Fruit fly (Drosophila melanogaster) whole organism, embryonic: Measurements from ENCODE around the gene Nse1.

Experiments
- Blimp-1 ChIP-seq: fragments of 200-800 bp; sonication (Bioruptor generic); optimal IDR thresholded peaks from 3 replicates; lab custom pipeline; 2018; ENCODE audit warnings: missing biosample characterization, missing genetic modification characterization, mild to moderate bottlenecking, moderate library complexity, missing genetic modification reagents
- C15 ChIP-seq: fragments of 200-800 bp; sonication (Bioruptor generic); IDR thresholded peaks from 3 replicates; pipeline ENCODE4 v1.3.6; 2022; ENCODE audit warnings: missing biosample characterization, missing genetic modification characterization
- CG10147 ChIP-seq: fragments of 200-800 bp; sonication (Bioruptor generic); optimal IDR thresholded peaks from 2 replicates; lab custom pipeline; 2019; ENCODE audit warnings: missing biosample characterization, mild to moderate bottlenecking, missing genetic modification characterization, moderate library complexity
- CG10267 ChIP-seq: fragments of 200-800 bp; sonication (Bioruptor generic); optimal IDR thresholded peaks from 2 replicates; lab custom pipeline; 2018; ENCODE audit warnings: missing biosample characterization, mild to moderate bottlenecking, missing genetic modification characterization, moderate library complexity
- CG10366 ChIP-seq: fragments of 200-800 bp; sonication (Bioruptor generic); IDR thresholded peaks from 2 replicates; pipeline ENCODE4 v1.3.6; 2022; ENCODE audit warnings: missing biosample characterization, missing genetic modification characterization
- CG11085 ChIP-seq: fragments of 200-800 bp; sonication (Bioruptor generic); IDR thresholded peaks from 2 replicates; pipeline ENCODE4 v1.3.6; 2022; ENCODE audit warnings: missing biosample characterization, missing genetic modification characterization
- CG11504 ChIP-seq: fragments of 200-800 bp; sonication (Bioruptor generic); optimal IDR thresholded peaks from 3 replicates; lab custom pipeline; 2019; ENCODE audit warnings: missing biosample characterization, mild to moderate bottlenecking, missing genetic modification characterization, moderate library complexity
- CG13424 ChIP-seq: fragments of 200-800 bp; sonication (Bioruptor generic); optimal IDR thresholded peaks from 2 replicates; lab custom pipeline; 2019; ENCODE audit warnings: missing biosample characterization, mild to moderate bottlenecking, missing genetic modification characterization, moderate library complexity
- CG13624 ChIP-seq: fragments of 200-800 bp; sonication (Bioruptor generic); optimal IDR thresholded peaks from 2 replicates; lab custom pipeline; 2016; ENCODE audit warnings: missing biosample characterization, missing genetic modification characterization
- CG30403 ChIP-seq: fragments of 200-800 bp; sonication (Bioruptor generic); optimal IDR thresholded peaks from 3 replicates; lab custom pipeline; 2016; ENCODE audit warnings: missing biosample characterization, missing genetic modification characterization
- CG31224 ChIP-seq: fragments of 200-800 bp; sonication (Bioruptor generic); IDR thresholded peaks from 2 replicates; pipeline ENCODE4 v1.3.6; 2022; ENCODE audit warnings: missing biosample characterization, missing genetic modification characterization
- CG31441 ChIP-seq: fragments of 200-800 bp; sonication (Bioruptor generic); IDR thresholded peaks from 2 replicates; pipeline ENCODE4 v1.3.6; 2022; ENCODE audit warnings: missing biosample characterization, missing genetic modification characterization
- CG34224 ChIP-seq: fragments of 200-800 bp; sonication (Bioruptor generic); IDR thresholded peaks from 3 replicates; pipeline ENCODE4 v1.3.6; 2022; ENCODE audit warnings: missing biosample characterization, missing genetic modification characterization; ENCODE audit not compliant: partially characterized antibody
- CG6813 ChIP-seq: fragments of 200-800 bp; sonication (Bioruptor generic); optimal IDR thresholded peaks from 2 replicates; lab custom pipeline; 2017; ENCODE audit warnings: missing biosample characterization, missing genetic modification characterization, mild to moderate bottlenecking, moderate library complexity, missing genetic modification reagents
- CG7556 ChIP-seq: fragments of 200-800 bp; sonication (Bioruptor generic); optimal IDR thresholded peaks from 2 replicates; lab custom pipeline; 2017; ENCODE audit warnings: missing biosample characterization, mild to moderate bottlenecking, missing genetic modification characterization
- CG9817 ChIP-seq: fragments of 200-800 bp; sonication (Bioruptor generic); optimal IDR thresholded peaks from 2 replicates; lab custom pipeline; 2018; ENCODE audit warnings: missing biosample characterization, mild to moderate bottlenecking, missing genetic modification characterization, moderate library complexity
- Dek ChIP-seq: fragments of 200-800 bp; sonication (Bioruptor generic); optimal IDR thresholded peaks from 3 replicates; lab custom pipeline; 2019; ENCODE audit warnings: missing biosample characterization, mild to moderate bottlenecking, missing genetic modification characterization, moderate library complexity
- Drgx ChIP-seq: fragments of 200-800 bp; sonication (Bioruptor generic); IDR thresholded peaks from 2 replicates; pipeline ENCODE4 v1.3.6; 2022; ENCODE audit warnings: missing biosample characterization, missing genetic modification characterization
- E2f1 ChIP-seq: fragments of 200-800 bp; sonication (Bioruptor generic); IDR thresholded peaks from 2 replicates; pipeline ENCODE4 v1.3.6; 2022; ENCODE audit warnings: missing biosample characterization, missing genetic modification characterization
- HLHmδ ChIP-seq: fragments of 200-800 bp; sonication (Bioruptor generic); optimal IDR thresholded peaks from 2 replicates; lab custom pipeline; 2018; ENCODE audit warnings: missing biosample characterization, mild to moderate bottlenecking, missing genetic modification characterization, moderate library complexity
- Hr3 ChIP-seq: fragments of 200-800 bp; sonication (Bioruptor generic); optimal IDR thresholded peaks from 3 replicates; lab custom pipeline; 2016; ENCODE audit warnings: missing biosample characterization, missing genetic modification characterization
- Hr39 ChIP-seq: fragments of >200 bp; optimal IDR thresholded peaks from 2 replicates; lab custom pipeline; 2017
- Hr51 ChIP-seq, 2 experiments: fragments of 200-800 bp; sonication (Bioruptor generic); optimal IDR thresholded peaks; 2 replicates in 1 of 2; 3 replicates in 1 of 2; lab custom pipeline; 2016 to 2018; ENCODE audit warnings: missing biosample characterization in 2 of 2, missing genetic modification characterization in 2 of 2, mild to moderate bottlenecking in 1 of 2, moderate library complexity in 1 of 2
- Oli ChIP-seq: fragments of 200-800 bp; sonication (Bioruptor generic); optimal IDR thresholded peaks from 2 replicates; lab custom pipeline; 2018; ENCODE audit warnings: missing biosample characterization, mild to moderate bottlenecking, missing genetic modification characterization, moderate library complexity
- Opbp ChIP-seq: fragments of 200-800 bp; sonication (Bioruptor generic); IDR thresholded peaks from 3 replicates; pipeline ENCODE4 v1.3.6; 2022; ENCODE audit warnings: missing biosample characterization, missing genetic modification characterization; ENCODE audit not compliant: partially characterized antibody
- Poxn ChIP-seq: fragments of 200-800 bp; sonication (Bioruptor generic); IDR thresholded peaks from 2 replicates; pipeline ENCODE4 v1.3.6; 2022; ENCODE audit warnings: missing biosample characterization, missing genetic modification characterization
- Sox102F ChIP-seq: fragments of 200-800 bp; sonication (Bioruptor generic); optimal IDR thresholded peaks from 2 replicates; lab custom pipeline; 2018; ENCODE audit warnings: missing biosample characterization, mild to moderate bottlenecking, missing genetic modification characterization, moderate library complexity
- Xbp1 ChIP-seq: fragments of 200-800 bp; sonication (Bioruptor generic); optimal IDR thresholded peaks from 3 replicates; lab custom pipeline; 2016; ENCODE audit warnings: missing biosample characterization, mild to moderate bottlenecking, missing genetic modification characterization
- cato ChIP-seq: fragments of 200-800 bp; sonication (Bioruptor generic); optimal IDR thresholded peaks from 2 replicates; lab custom pipeline; 2016; ENCODE audit warnings: missing biosample characterization, missing genetic modification characterization, borderline replicate concordance
- chinmo ChIP-seq: fragments of 200-800 bp; sonication (Bioruptor generic); IDR thresholded peaks from 4 replicates; pipeline ENCODE4 v1.3.6; 2022; ENCODE audit warnings: missing biosample characterization, missing genetic modification characterization; ENCODE audit not compliant: partially characterized antibody
- crc ChIP-seq: fragments of 200-800 bp; sonication (Bioruptor generic); optimal IDR thresholded peaks from 2 replicates; lab custom pipeline; 2016; ENCODE audit warnings: missing biosample characterization, missing genetic modification characterization
- crol ChIP-seq: fragments of 200-800 bp; sonication (Bioruptor generic); IDR thresholded peaks from 2 replicates; pipeline ENCODE4 v1.3.6; 2022; ENCODE audit warnings: missing biosample characterization, missing genetic modification characterization
- dimm ChIP-seq: fragments of 200-800 bp; sonication (Bioruptor generic); IDR thresholded peaks from 2 replicates; pipeline ENCODE4 v1.3.6; 2022; ENCODE audit warnings: missing biosample characterization, missing genetic modification characterization
- dm ChIP-seq: fragments of 200-800 bp; sonication (Bioruptor generic); optimal IDR thresholded peaks from 3 replicates; lab custom pipeline; 2016; ENCODE audit warnings: missing biosample characterization, missing genetic modification characterization
- dmrt99B ChIP-seq: fragments of 200-800 bp; sonication (Bioruptor generic); optimal IDR thresholded peaks from 2 replicates; lab custom pipeline; 2018; ENCODE audit warnings: missing biosample characterization, mild to moderate bottlenecking, missing genetic modification characterization, moderate library complexity
- ewg ChIP-seq: fragments of 200-800 bp; sonication (Bioruptor generic); optimal IDR thresholded peaks from 3 replicates; lab custom pipeline; 2017; ENCODE audit warnings: mild to moderate bottlenecking, missing biosample characterization, missing genetic modification reagents, missing genetic modification characterization
- eyg ChIP-seq: fragments of 200-800 bp; sonication (Bioruptor generic); optimal IDR thresholded peaks from 3 replicates; lab custom pipeline; 2016; ENCODE audit warnings: missing biosample characterization, missing genetic modification characterization
- fd96Cb ChIP-seq: fragments of 200-800 bp; sonication (Bioruptor generic); optimal IDR thresholded peaks from 2 replicates; lab custom pipeline; 2018; ENCODE audit warnings: missing biosample characterization, mild to moderate bottlenecking, missing genetic modification characterization, moderate library complexity
- gem ChIP-seq: fragments of 200-800 bp; sonication (Bioruptor generic); optimal IDR thresholded peaks from 2 replicates; lab custom pipeline; 2019; ENCODE audit warnings: missing biosample characterization, mild to moderate bottlenecking, missing genetic modification characterization, moderate library complexity
- grn ChIP-seq: fragments of 200-800 bp; sonication (Bioruptor generic); optimal IDR thresholded peaks from 3 replicates; lab custom pipeline; 2017; ENCODE audit warnings: missing biosample characterization, missing genetic modification characterization
- jumu ChIP-seq: fragments of 200-800 bp; sonication (Bioruptor generic); optimal IDR thresholded peaks from 3 replicates; lab custom pipeline; 2016; ENCODE audit warnings: missing biosample characterization, missing genetic modification characterization
- kah ChIP-seq: fragments of 200-800 bp; sonication (Bioruptor generic); optimal IDR thresholded peaks from 2 replicates; lab custom pipeline; 2018; ENCODE audit warnings: missing biosample characterization, mild to moderate bottlenecking, missing genetic modification characterization
- klu ChIP-seq: fragments of 200-800 bp; sonication (Bioruptor generic); IDR thresholded peaks from 2 replicates; pipeline ENCODE4 v1.3.6; 2022; ENCODE audit warnings: missing biosample characterization, missing genetic modification characterization
- phol ChIP-seq: fragments of 200-800 bp; sonication (Bioruptor generic); optimal IDR thresholded peaks from 3 replicates; lab custom pipeline; 2018; ENCODE audit warnings: missing biosample characterization, mild to moderate bottlenecking, missing genetic modification characterization, moderate library complexity
- pros ChIP-seq: fragments of 200-800 bp; sonication (Bioruptor generic); optimal IDR thresholded peaks from 3 replicates; lab custom pipeline; 2019; ENCODE audit warnings: missing biosample characterization, mild to moderate bottlenecking, missing genetic modification characterization, moderate library complexity
- row ChIP-seq: fragments of 200-800 bp; sonication (Bioruptor generic); IDR thresholded peaks from 3 replicates; pipeline ENCODE4 v1.3.6; 2022; ENCODE audit warnings: missing biosample characterization, missing genetic modification characterization
- sd ChIP-seq: fragments of 200-800 bp; sonication (Bioruptor generic); optimal IDR thresholded peaks from 3 replicates; lab custom pipeline; 2018; ENCODE audit warnings: missing biosample characterization, mild to moderate bottlenecking, missing genetic modification characterization, moderate library complexity
- wek ChIP-seq: fragments of 200-800 bp; sonication (Bioruptor generic); optimal IDR thresholded peaks from 3 replicates; lab custom pipeline; 2018; ENCODE audit warnings: missing biosample characterization, mild to moderate bottlenecking, missing genetic modification characterization, moderate library complexity
- yki ChIP-seq: fragments of >200 bp; optimal IDR thresholded peaks from 3 replicates; lab custom pipeline; 2018

Gene Nse1

DNA sequence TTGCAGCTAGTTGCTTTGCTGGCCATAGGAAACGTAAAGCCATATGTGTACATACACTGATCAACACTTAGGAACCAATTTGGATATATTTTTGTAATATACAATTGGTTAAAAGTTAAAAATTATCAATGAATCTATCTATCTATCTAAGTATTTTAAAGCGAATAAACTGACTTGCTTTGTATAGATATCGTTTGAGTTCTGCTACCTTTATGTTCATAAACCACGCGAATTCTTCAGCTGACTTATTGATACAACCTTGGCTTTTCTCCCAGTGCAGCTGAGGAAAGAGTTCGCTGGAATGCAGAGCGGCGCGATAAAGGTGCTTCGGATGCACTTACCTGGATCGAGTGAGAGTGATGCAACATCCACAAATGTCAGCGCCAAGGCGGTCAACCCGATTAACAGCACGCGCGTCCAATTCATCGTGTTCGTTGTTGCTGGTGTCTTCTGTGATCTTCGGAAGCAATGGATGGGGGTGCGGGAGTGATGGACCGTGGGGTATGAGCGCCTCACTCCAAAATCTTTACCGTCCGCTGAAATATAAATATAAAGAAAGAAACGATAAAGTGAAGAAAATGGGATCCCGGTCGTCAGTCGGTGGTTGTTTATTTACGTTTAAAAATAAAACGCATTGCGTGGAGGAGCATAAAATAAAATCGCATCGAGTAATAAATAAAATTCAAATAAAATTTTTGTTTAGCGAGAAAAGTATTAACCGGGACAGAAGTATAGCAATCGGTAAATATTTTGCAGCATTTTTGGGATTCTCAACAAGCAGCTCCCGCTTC lies 24.2 kb upstream of the Nse1 start (continued):
- TF ChIP-seq sd (tag; lab: Kevin White, UChicago), result peak; percentile 54
- TF ChIP-seq crol, result no peak
- TF ChIP-seq Poxn (GFP tag; lab: Robert Waterston, UW), result no peak
- peak; percentile 2 for TF ChIP-seq Oli (tag; lab: Kevin White, UChicago)
- no peak for TF ChIP-seq CG10366 (GFP tag; lab: Robert Waterston, UW)
- no peak for TF ChIP-seq dm (GFP tag; lab: Kevin White, UChicago)
- 0 out of 2 replicates have a peak, but pooled peaks have one; percentile 14 for TF ChIP-seq CG31441 (GFP tag; lab: Robert Waterston, UW)
- peak; percentile 48 for TF ChIP-seq HLHmδ (GFP tag; lab: Kevin White, UChicago)
- peak in 1 of 2 experiments; percentile 4 for TF ChIP-seq Hr51 (GFP tag; optimal IDR thresholded peaks at IDR 0.05; lab: Kevin White, UChicago)
- no peak for TF ChIP-seq Hr39 (lab: Kevin White, UChicago)
- TF ChIP-seq CG10267 (tag; lab: Kevin White, UChicago), result peak; percentile 6
- TF ChIP-seq CG6813 (GFP tag; lab: Kevin White, UChicago), result no peak
- peak; percentile 42 for TF ChIP-seq dmrt99B (tag; lab: Kevin White, UChicago)
- TF ChIP-seq Xbp1 (GFP tag; lab: Kevin White, UChicago), result no peak
- no peak for TF ChIP-seq klu (GFP tag; lab: Robert Waterston, UW)
- TF ChIP-seq CG9817 (tag; lab: Kevin White, UChicago), result no peak
- TF ChIP-seq yki (lab: Kevin White, UChicago), result no peak
- TF ChIP-seq dimm, result no peak
- no peak for TF ChIP-seq cato (GFP tag; lab: Kevin White, UChicago)
- peak; percentile 33 for TF ChIP-seq phol (tag; lab: Kevin White, UChicago)
- peak; percentile 15 for TF ChIP-seq pros (GFP tag; lab: Kevin White, UChicago)
- no peak for TF ChIP-seq eyg (GFP tag; lab: Kevin White, UChicago)
- no peak for TF ChIP-seq ewg (GFP tag; lab: Kevin White, UChicago)
- TF ChIP-seq CG13624 (GFP tag; lab: Kevin White, UChicago), result no peak
- TF ChIP-seq Opbp (GFP tag; lab: Robert Waterston, UW), result no peak
- TF ChIP-seq CG7556 (GFP tag; lab: Kevin White, UChicago), result no peak
- TF ChIP-seq jumu, result no peak
- TF ChIP-seq C15 (GFP tag; lab: Robert Waterston, UW), result no peak
- TF ChIP-seq gem (tag; lab: Kevin White, UChicago), result peak; percentile 37
- TF ChIP-seq CG31224 (GFP tag; lab: Robert Waterston, UW), result no peak
- peak; percentile 32 for TF ChIP-seq Sox102F (GFP tag; lab: Kevin White, UChicago)
- no peak for TF ChIP-seq Dek (tag; lab: Kevin White, UChicago)
- TF ChIP-seq CG10147 (GFP tag; lab: Kevin White, UChicago), result no peak
- TF ChIP-seq Blimp-1, result peak; percentile 48
- TF ChIP-seq CG30403 (GFP tag; lab: Kevin White, UChicago), result no peak
- peak; percentile 2 for TF ChIP-seq fd96Cb (tag; lab: Kevin White, UChicago)
- no peak for TF ChIP-seq Drgx (GFP tag; lab: Robert Waterston, UW)
- peak; percentile 93 for TF ChIP-seq kah (GFP tag; lab: Kevin White, UChicago)
- 0 out of 3 replicates have a peak, but pooled peaks have one; percentile 28 for TF ChIP-seq row
- no peak for TF ChIP-seq chinmo
- TF ChIP-seq grn (GFP tag; lab: Kevin White, UChicago), result no peak
- TF ChIP-seq E2f1 (GFP tag; lab: Robert Waterston, UW), result no peak
- no peak for TF ChIP-seq CG11085
- no peak for TF ChIP-seq CG13424 (tag; lab: Kevin White, UChicago)
- peak; percentile 25 for TF ChIP-seq CG11504 (tag; lab: Kevin White, UChicago)
- TF ChIP-seq wek, result no peak
- no peak for TF ChIP-seq crc (GFP tag; lab: Kevin White, UChicago)
- no peak for TF ChIP-seq Hr3 (GFP tag; lab: Kevin White, UChicago)
- no peak for TF ChIP-seq CG34224 (GFP tag; lab: Robert Waterston, UW)
